Worm (Caenorhabditis elegans) whole organism, L3 larva: Measurements from ENCODE around the gene vav-1.

Experiments
- ama-1 ChIP-seq: fragments of 150-350 bp; optimal IDR thresholded peaks from 2 replicates; lab custom pipeline; 2018
- ceh-82 ChIP-seq: fragments of 150-350 bp; optimal IDR thresholded peaks from 2 replicates; lab custom pipeline; 2014; ENCODE audit warnings: missing biosample characterization, missing genetic modification characterization
- lin-15B ChIP-seq: fragments of 150-350 bp; optimal IDR thresholded peaks from 2 replicates; lab custom pipeline; 2014; ENCODE audit warnings: missing biosample characterization, missing genetic modification characterization
- lin-39 ChIP-seq: fragments of 150-350 bp; optimal IDR thresholded peaks from 2 replicates; lab custom pipeline; 2018; ENCODE audit warnings: missing biosample characterization, missing genetic modification reagents, missing genetic modification characterization
- mdl-1 ChIP-seq: fragments of 150-350 bp; optimal IDR thresholded peaks from 2 replicates; lab custom pipeline; 2014; ENCODE audit warnings: missing biosample characterization, missing genetic modification characterization
- nhr-25 ChIP-seq: sonication (generic microtip); optimal IDR thresholded peaks from 2 replicates; lab custom pipeline; 2017; ENCODE audit warnings: missing biosample characterization, missing genetic modification characterization
- nhr-76 ChIP-seq: fragments of 150-350 bp; sonication (generic microtip); optimal IDR thresholded peaks from 5 replicates; lab custom pipeline; 2014; ENCODE audit warnings: missing biosample characterization, missing genetic modification characterization
- skn-1 ChIP-seq: fragments of 150-350 bp; optimal IDR thresholded peaks from 2 replicates; lab custom pipeline; 2014; ENCODE audit warnings: missing biosample characterization, missing genetic modification characterization
- zag-1 ChIP-seq: fragments of 150-350 bp; optimal IDR thresholded peaks from 2 replicates; lab custom pipeline; 2014; ENCODE audit warnings: missing biosample characterization, missing genetic modification characterization

- no peak for TF ChIP-seq skn-1
- no peak for TF ChIP-seq nhr-25
- no peak for TF ChIP-seq lin-39 (tag; lab: Kevin White, UChicago)
- no peak for TF ChIP-seq ama-1 (lab: Kevin White, UChicago)
- no peak for TF ChIP-seq zag-1
- no peak for TF ChIP-seq lin-15B (tag; lab: Kevin White, UChicago)
- TF ChIP-seq ceh-82 (tag; lab: Kevin White, UChicago) = no peak
- no peak for TF ChIP-seq mdl-1 (tag; lab: Kevin White, UChicago)
- TF ChIP-seq nhr-76 (tag; lab: Kevin White, UChicago) = no peak
Measured at ce11 chrX:9268373-9268772, 36.4 kb upstream of the vav-1 start.
